Fruit fly (Drosophila melanogaster) whole organism, embryonic: ENCODE measurements around the gene GAPsec.

ENCODE experiments used
- Adf1 ChIP-seq: fragments of 200-800 bp; sonication (Bioruptor generic); IDR thresholded peaks from 2 replicates; pipeline ENCODE4 v1.3.6; 2022; ENCODE audit warnings: missing biosample characterization, missing genetic modification characterization
- Aef1 ChIP-seq: fragments of 200-800 bp; sonication (Bioruptor generic); IDR thresholded peaks from 3 replicates; pipeline ENCODE4 v1.3.6; 2022; ENCODE audit warnings: missing biosample characterization, missing genetic modification characterization
- B-H2 ChIP-seq: fragments of 200-800 bp; sonication (Bioruptor generic); optimal IDR thresholded peaks from 2 replicates; lab custom pipeline; 2018; ENCODE audit warnings: missing biosample characterization, mild to moderate bottlenecking, missing genetic modification characterization
- BtbVII ChIP-seq: fragments of 200-800 bp; sonication (Bioruptor generic); optimal IDR thresholded peaks from 3 replicates; lab custom pipeline; 2017; ENCODE audit warnings: missing biosample characterization, mild to moderate bottlenecking, missing genetic modification characterization
- CG10543 ChIP-seq: fragments of 200-800 bp; sonication (Bioruptor generic); optimal IDR thresholded peaks from 3 replicates; lab custom pipeline; 2017; ENCODE audit warnings: missing biosample characterization, mild to moderate bottlenecking, missing genetic modification characterization, moderate library complexity
- CG11504 ChIP-seq: fragments of 200-800 bp; sonication (Bioruptor generic); optimal IDR thresholded peaks from 3 replicates; lab custom pipeline; 2019; ENCODE audit warnings: missing biosample characterization, mild to moderate bottlenecking, missing genetic modification characterization, moderate library complexity
- CG11560 ChIP-seq: fragments of 200-800 bp; sonication (Bioruptor generic); IDR thresholded peaks from 3 replicates; pipeline ENCODE4 v1.3.6; 2022; ENCODE audit warnings: missing biosample characterization, missing genetic modification characterization
- CG12219 ChIP-seq: fragments of 200-800 bp; sonication (Bioruptor generic); optimal IDR thresholded peaks from 3 replicates; lab custom pipeline; 2018; ENCODE audit warnings: missing biosample characterization, mild to moderate bottlenecking, missing genetic modification characterization
- CG13424 ChIP-seq: fragments of 200-800 bp; sonication (Bioruptor generic); optimal IDR thresholded peaks from 2 replicates; lab custom pipeline; 2019; ENCODE audit warnings: missing biosample characterization, mild to moderate bottlenecking, missing genetic modification characterization, moderate library complexity
- CG15601 ChIP-seq: fragments of 200-800 bp; sonication (Bioruptor generic); optimal IDR thresholded peaks from 3 replicates; lab custom pipeline; 2019; ENCODE audit warnings: missing biosample characterization, mild to moderate bottlenecking, missing genetic modification characterization, moderate library complexity
- CG31224 ChIP-seq: fragments of 200-800 bp; sonication (Bioruptor generic); IDR thresholded peaks from 2 replicates; pipeline ENCODE4 v1.3.6; 2022; ENCODE audit warnings: missing biosample characterization, missing genetic modification characterization
- CG32532 ChIP-seq: fragments of 200-800 bp; sonication (Bioruptor generic); IDR thresholded peaks from 2 replicates; pipeline ENCODE4 v1.3.6; 2022; ENCODE audit warnings: missing biosample characterization, missing genetic modification characterization
- CG34376 ChIP-seq: fragments of 200-800 bp; sonication (Bioruptor generic); optimal IDR thresholded peaks from 2 replicates; lab custom pipeline; 2018; ENCODE audit warnings: missing biosample characterization, mild to moderate bottlenecking, missing genetic modification characterization
- CG3995 ChIP-seq: fragments of 200-800 bp; sonication (Bioruptor generic); optimal IDR thresholded peaks from 3 replicates; lab custom pipeline; 2016; ENCODE audit warnings: missing biosample characterization, missing genetic modification characterization
- CG7357 ChIP-seq: fragments of 200-800 bp; sonication (Bioruptor generic); IDR thresholded peaks from 3 replicates; pipeline ENCODE4 v1.3.6; 2022; ENCODE audit warnings: missing biosample characterization, missing genetic modification characterization
- CG7372 ChIP-seq: fragments of 200-800 bp; sonication (Bioruptor generic); IDR thresholded peaks from 2 replicates; pipeline ENCODE4 v1.3.6; 2022; ENCODE audit warnings: missing biosample characterization, missing genetic modification characterization
- CG9215 ChIP-seq: fragments of 200-800 bp; sonication (Bioruptor generic); IDR thresholded peaks from 2 replicates; pipeline ENCODE4 v1.3.6; 2022; ENCODE audit warnings: missing biosample characterization, missing genetic modification characterization
- CG9932 ChIP-seq: fragments of 200-800 bp; sonication (Bioruptor generic); IDR thresholded peaks from 2 replicates; pipeline ENCODE4 v1.3.6; 2022; ENCODE audit warnings: missing biosample characterization, missing genetic modification characterization
- CTCF ChIP-seq: fragments of 200-800 bp; sonication (Bioruptor generic); optimal IDR thresholded peaks from 2 replicates; lab custom pipeline; 2017; ENCODE audit warnings: missing biosample characterization, mild to moderate bottlenecking, missing genetic modification characterization, moderate library complexity
- Deaf1 ChIP-seq: fragments of 200-800 bp; optimal IDR thresholded peaks from 3 replicates; lab custom pipeline; 2019; ENCODE audit warnings: missing biosample characterization, mild to moderate bottlenecking, missing genetic modification characterization, moderate library complexity
- Dp ChIP-seq: fragments of 200-800 bp; sonication (Bioruptor generic); optimal IDR thresholded peaks from 2 replicates; lab custom pipeline; 2018; ENCODE audit warnings: missing biosample characterization, mild to moderate bottlenecking, missing genetic modification characterization, moderate library complexity
- Ets65A ChIP-seq: fragments of 200-800 bp; sonication (Bioruptor generic); peaks from one replicate; lab custom pipeline; 2016; ENCODE audit warnings: missing biosample characterization, missing genetic modification characterization
- GATAe ChIP-seq: fragments of 200-800 bp; sonication (Bioruptor generic); conservative IDR thresholded peaks from 2 replicates; pipeline ENCODE4 v1.3.6; 2022; ENCODE audit warnings: missing biosample characterization, missing genetic modification characterization
- Hr78 ChIP-seq, 2 experiments: fragments of 200-800 bp in 1 of 2; fragments of >200 bp in 1 of 2; sonication (Bioruptor generic) in 1 of 2; optimal IDR thresholded peaks; 2 replicates each; lab custom pipeline; 2017 to 2019; ENCODE audit warnings: missing biosample characterization in 2 of 2, missing genetic modification characterization in 2 of 2, mild to moderate bottlenecking in 1 of 2, moderate library complexity in 1 of 2
- Med ChIP-seq: fragments of 200-800 bp; sonication (Bioruptor generic); peaks from one replicate; lab custom pipeline; 2016; ENCODE audit warnings: missing biosample characterization, missing genetic modification characterization, mild to moderate bottlenecking, inconsistent platforms, moderate library complexity
- NFAT ChIP-seq: fragments of 200-800 bp; sonication (Bioruptor generic); IDR thresholded peaks from 2 replicates; pipeline ENCODE4 v1.3.6; 2022; ENCODE audit warnings: missing biosample characterization, missing genetic modification characterization
- Pdp1 ChIP-seq, 2 experiments: fragments of 200-800 bp; sonication (Bioruptor generic); optimal IDR thresholded peaks; 3 replicates each; lab custom pipeline; 2016; ENCODE audit warnings: missing biosample characterization in 2 of 2, missing genetic modification characterization in 2 of 2, mild to moderate bottlenecking in 1 of 2, moderate library complexity in 1 of 2
- TFAM ChIP-seq: fragments of 200-800 bp; sonication (Bioruptor generic); optimal IDR thresholded peaks from 2 replicates; lab custom pipeline; 2017; ENCODE audit warnings: missing biosample characterization, missing genetic modification characterization, inconsistent platforms
- ap ChIP-seq: fragments of 200-800 bp; sonication (Bioruptor generic); IDR thresholded peaks from 2 replicates; pipeline ENCODE4 v1.3.6; 2022; ENCODE audit warnings: missing biosample characterization, missing genetic modification characterization
- btn ChIP-seq: fragments of 200-800 bp; sonication (Bioruptor generic); optimal IDR thresholded peaks from 2 replicates; lab custom pipeline; 2016; ENCODE audit warnings: missing biosample characterization, missing genetic modification characterization
- chinmo ChIP-seq: fragments of 200-800 bp; sonication (Bioruptor generic); IDR thresholded peaks from 4 replicates; pipeline ENCODE4 v1.3.6; 2022; ENCODE audit warnings: missing biosample characterization, missing genetic modification characterization; ENCODE audit not compliant: partially characterized antibody
- corto ChIP-seq: fragments of 200-800 bp; sonication (Bioruptor generic); optimal IDR thresholded peaks from 2 replicates; lab custom pipeline; 2016; ENCODE audit warnings: missing biosample characterization, mild to moderate bottlenecking, missing genetic modification characterization, moderate library complexity
- disco-r ChIP-seq: fragments of 200-800 bp; sonication (Bioruptor generic); optimal IDR thresholded peaks from 2 replicates; lab custom pipeline; 2016; ENCODE audit warnings: missing biosample characterization, missing genetic modification characterization
- en ChIP-seq: fragments of 200-800 bp; sonication (Bioruptor generic); optimal IDR thresholded peaks from 2 replicates; lab custom pipeline; 2016; ENCODE audit warnings: missing biosample characterization, missing genetic modification characterization
- exex ChIP-seq: fragments of 200-800 bp; sonication (Bioruptor generic); optimal IDR thresholded peaks from 4 replicates; lab custom pipeline; 2018; ENCODE audit warnings: missing biosample characterization, mild to moderate bottlenecking, missing genetic modification characterization, moderate library complexity
- fd64A ChIP-seq: fragments of 200-800 bp; sonication (Bioruptor generic); optimal IDR thresholded peaks from 3 replicates; lab custom pipeline; 2018; ENCODE audit warnings: missing biosample characterization, mild to moderate bottlenecking, missing genetic modification characterization
- hb ChIP-seq: fragments of 200-800 bp; sonication (Bioruptor generic); IDR thresholded peaks from 3 replicates; pipeline ENCODE4 v1.3.6; 2022; ENCODE audit warnings: missing biosample characterization, missing genetic modification characterization; ENCODE audit not compliant: partially characterized antibody
- her ChIP-seq: fragments of 200-800 bp; sonication (Bioruptor generic); optimal IDR thresholded peaks from 2 replicates; lab custom pipeline; 2016; ENCODE audit warnings: missing biosample characterization, missing genetic modification characterization
- hkb ChIP-seq, 2 experiments: fragments of 200-800 bp in 1 of 2; fragments of >200 bp in 1 of 2; sonication (Bioruptor generic) in 1 of 2; IDR thresholded peaks in 1 of 2; optimal IDR thresholded peaks in 1 of 2; 2 replicates each; pipeline versions ENCODE4 v1.3.6 to Lab custom; 2017 to 2022; ENCODE audit warnings: missing biosample characterization in 1 of 2, missing genetic modification characterization in 1 of 2
- mirr ChIP-seq: fragments of 200-800 bp; sonication (Bioruptor generic); optimal IDR thresholded peaks from 3 replicates; lab custom pipeline; 2018; ENCODE audit warnings: missing biosample characterization, mild to moderate bottlenecking, missing genetic modification characterization
- pan ChIP-seq, 4 experiments: fragments of >200 bp in 3 of 4; fragments of 200-800 bp in 1 of 4; sonication (Bioruptor generic) in 1 of 4; optimal IDR thresholded peaks in 3 of 4; IDR thresholded peaks in 1 of 4; 2 replicates each; pipeline versions ENCODE4 v1.3.6 to Lab custom; 2017 to 2022; ENCODE audit warnings: missing biosample characterization in 2 of 4, missing genetic modification characterization in 2 of 4, mixed read lengths in 1 of 4
- pzg ChIP-seq: fragments of 200-800 bp; sonication (Bioruptor generic); optimal IDR thresholded peaks from 3 replicates; lab custom pipeline; 2018; ENCODE audit warnings: missing biosample characterization, mild to moderate bottlenecking, missing genetic modification characterization, moderate library complexity
- row ChIP-seq: fragments of 200-800 bp; sonication (Bioruptor generic); IDR thresholded peaks from 3 replicates; pipeline ENCODE4 v1.3.6; 2022; ENCODE audit warnings: missing biosample characterization, missing genetic modification characterization
- sd ChIP-seq: fragments of 200-800 bp; sonication (Bioruptor generic); optimal IDR thresholded peaks from 3 replicates; lab custom pipeline; 2018; ENCODE audit warnings: missing biosample characterization, mild to moderate bottlenecking, missing genetic modification characterization, moderate library complexity
- slbo ChIP-seq: fragments of 200-800 bp; sonication (Bioruptor generic); IDR thresholded peaks from 2 replicates; pipeline ENCODE4 v1.3.6; 2022; ENCODE audit warnings: missing biosample characterization, missing genetic modification characterization
- sr ChIP-seq: fragments of 200-800 bp; sonication (Bioruptor generic); IDR thresholded peaks from 3 replicates; pipeline ENCODE4 v1.3.6; 2022; ENCODE audit warnings: missing biosample characterization, missing genetic modification characterization
- tup ChIP-seq: fragments of 200-800 bp; sonication (Bioruptor generic); optimal IDR thresholded peaks from 2 replicates; lab custom pipeline; 2016; ENCODE audit warnings: missing biosample characterization, mild to moderate bottlenecking, missing genetic modification characterization, moderate library complexity
- zen ChIP-seq: fragments of 200-800 bp; sonication (Bioruptor generic); optimal IDR thresholded peaks from 3 replicates; lab custom pipeline; 2018; ENCODE audit warnings: missing biosample characterization, mild to moderate bottlenecking, missing genetic modification characterization, moderate library complexity

Gene GAPsec

dm6 chr3L:8582105-8582707 is 41.5 kb downstream of the GAPsec start:
- TF ChIP-seq CG10543 (GFP tag; lab: Kevin White, UChicago), result peak; percentile 23
- TF ChIP-seq Med (GFP tag; lab: Kevin White, UChicago), result peak; percentile 39
- TF ChIP-seq chinmo (GFP tag; lab: Robert Waterston, UW), result 0 out of 4 replicates have a peak, but pooled peaks have one; percentile 59
- TF ChIP-seq pzg, result no peak
- peak; percentile 54; the same call in 1 of the 2 replicates for TF ChIP-seq CG7372 (GFP tag; lab: Robert Waterston, UW)
- TF ChIP-seq NFAT (GFP tag; lab: Robert Waterston, UW), result no peak
- TF ChIP-seq pan (optimal IDR thresholded peaks at IDR 0.05; lab: Kevin White, UChicago), result no peak
- peak in 1 of 2 experiments; percentile 5 for TF ChIP-seq pan (GFP tag; optimal IDR thresholded peaks at IDR 0.05 in 1 of 2, IDR thresholded peaks at IDR 0.05 in 1 of 2)
- no peak for TF ChIP-seq Hr78 (GFP tag; optimal IDR thresholded peaks at IDR 0.05; lab: Kevin White, UChicago)
- peak; percentile 12; the same call in 1 of the 2 replicates for TF ChIP-seq Adf1 (GFP tag; lab: Robert Waterston, UW)
- TF ChIP-seq CG11504, result peak; percentile 48
- no peak for TF ChIP-seq tup (GFP tag; lab: Kevin White, UChicago)
- peak; percentile 88; the same call in 2 of the 3 replicates for TF ChIP-seq sr (GFP tag; lab: Robert Waterston, UW)
- peak; percentile 76 for TF ChIP-seq Deaf1
- no peak for TF ChIP-seq CG9215 (GFP tag; lab: Robert Waterston, UW)
- TF ChIP-seq CG11560, result no peak
- TF ChIP-seq ap (GFP tag; lab: Robert Waterston, UW), result no peak
- TF ChIP-seq hkb (optimal IDR thresholded peaks at IDR 0.05; lab: Kevin White, UChicago), result no peak
- 0 out of 2 replicates have a peak, but pooled peaks have one; percentile 27 for TF ChIP-seq hkb (GFP tag; IDR thresholded peaks at IDR 0.05; lab: Robert Waterston, UW)
- TF ChIP-seq zen (tag; lab: Kevin White, UChicago), result no peak

- TF ChIP-seq row (GFP tag; lab: Robert Waterston, UW) (no peak), TFAM (no peak), sd (tag; lab: Kevin White, UChicago) (peak; percentile 10), fd64A (GFP tag; lab: Kevin White, UChicago) (no peak), B-H2 (GFP tag; lab: Kevin White, UChicago) (no peak), en (no peak), CG32532 (GFP tag; lab: Robert Waterston, UW) (no peak), CG13424 (tag; lab: Kevin White, UChicago) (no peak), Pdp1 (GFP tag; optimal IDR thresholded peaks at IDR 0.05; lab: Kevin White, UChicago) (peak in 1 of 2 experiments; percentile 85), GATAe (GFP tag; lab: Robert Waterston, UW) (peak; percentile 84), CG12219 (GFP tag; lab: Kevin White, UChicago) (no peak), corto (GFP tag; lab: Kevin White, UChicago) (no peak), Dp (GFP tag; lab: Kevin White, UChicago) (no peak), exex (peak; percentile 61), disco-r (GFP tag; lab: Kevin White, UChicago) (no peak), her (GFP tag; lab: Kevin White, UChicago) (no peak), CG34376 (peak; percentile 23), Aef1 (GFP tag; lab: Robert Waterston, UW) (no peak), slbo (GFP tag; lab: Robert Waterston, UW) (no peak), hb (GFP tag; lab: Robert Waterston, UW) (no peak), CG7372 (GFP tag; lab: Robert Waterston, UW) (no peak), CG3995 (GFP tag; lab: Kevin White, UChicago) (no peak), mirr (peak; percentile 10), btn (GFP tag; lab: Kevin White, UChicago) (no peak), CG9932 (no peak), CG31224 (no peak), BtbVII (GFP tag; lab: Kevin White, UChicago) (peak; percentile 34), Ets65A (peak; percentile 21), CG7357 (GFP tag; lab: Robert Waterston, UW) (no peak), CG15601 (tag; lab: Kevin White, UChicago) (no peak), CTCF (no peak)
Measured at dm6 chr3L:8580780-8581179, 42.9 kb downstream of the GAPsec start.
